Fruit fly (Drosophila melanogaster): Measurements from ENCODE around the gene CG3156.

CG3156 gene

DNA sequence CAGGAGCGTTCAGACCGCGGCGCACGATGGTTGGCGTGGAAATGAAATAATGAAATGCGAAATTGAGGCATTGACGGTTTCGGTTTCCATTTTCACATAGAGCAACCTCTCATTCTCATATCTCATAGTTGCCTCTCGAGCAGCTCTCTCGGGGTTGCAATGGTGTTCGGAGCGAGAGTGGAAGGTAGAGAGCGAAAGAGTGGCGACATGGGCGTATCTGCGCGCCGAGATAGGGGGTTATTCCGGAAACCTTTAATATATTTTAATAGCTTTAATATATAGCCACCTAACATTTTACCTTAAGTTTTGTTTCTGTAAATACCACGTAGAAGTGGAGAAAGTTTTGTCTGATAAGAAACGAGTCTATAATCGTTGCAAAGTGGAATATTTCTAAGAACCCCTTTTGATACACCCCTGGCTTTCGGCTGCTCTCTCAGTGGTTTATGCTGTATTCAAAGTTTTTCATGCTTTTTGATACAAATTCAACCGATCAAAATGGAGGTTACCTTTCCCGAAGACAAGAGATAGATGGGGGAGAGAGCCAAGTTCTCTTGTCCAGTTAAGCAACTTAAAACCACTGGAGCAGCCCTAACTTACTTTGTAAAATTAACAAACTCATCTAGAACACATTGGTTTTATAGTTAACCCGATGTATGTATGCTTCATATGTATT lies 35.6 kb downstream of the CG3156 start, which contains the start of gene elav (continued):
- TF ChIP-seq CG6272 (GFP tag; IDR thresholded peaks at IDR 0.05): peak; percentile 96
- TF ChIP-seq CG7745 (tag; optimal IDR thresholded peaks at IDR 0.05): peak; percentile 86
- TF ChIP-seq CG17802 (tag; optimal IDR thresholded peaks at IDR 0.05): peak; percentile 86
- peak; percentile 94 for TF ChIP-seq CG4617 (GFP tag; optimal IDR thresholded peaks at IDR 0.05; ENCODE audit: borderline replicate concordance)
- peak; percentile 95 for TF ChIP-seq psq (GFP tag; optimal IDR thresholded peaks at IDR 0.05)
- TF ChIP-seq Meics (GFP tag; optimal IDR thresholded peaks at IDR 0.05): peak; percentile 99
- TF ChIP-seq pfk (GFP tag; optimal IDR thresholded peaks at IDR 0.05): peak; percentile 78
- peak; percentile 100 for TF ChIP-seq Fer1 (GFP tag; optimal IDR thresholded peaks at IDR 0.05)
- TF ChIP-seq CG17361 (GFP tag; IDR thresholded peaks at IDR 0.05): peak; percentile 98
- peak; percentile 99 for TF ChIP-seq Hmr (GFP tag; optimal IDR thresholded peaks at IDR 0.05)
- TF ChIP-seq CG10565 (GFP tag; optimal IDR thresholded peaks at IDR 0.05): peak; percentile 75
- TF ChIP-seq trem (tag; optimal IDR thresholded peaks at IDR 0.05): peak; percentile 96
- TF ChIP-seq crp (GFP tag; optimal IDR thresholded peaks at IDR 0.05): peak in 1 of 2 experiments; percentile 71
- TF ChIP-seq sd (tag; optimal IDR thresholded peaks at IDR 0.05): peak; percentile 94
- TF ChIP-seq nerfin-2 (GFP tag; IDR thresholded peaks at IDR 0.05; ENCODE audit: partially characterized antibody): no peak
- TF ChIP-seq CG11696 (GFP tag; IDR thresholded peaks at IDR 0.05): peak; percentile 92
- TF ChIP-seq Taf1 (GFP tag; IDR thresholded peaks at IDR 0.05): peak; percentile 96
- peak; percentile 98 for TF ChIP-seq dpn (GFP tag; optimal IDR thresholded peaks at IDR 0.05)
- TF ChIP-seq da (GFP tag; optimal IDR thresholded peaks at IDR 0.05): peak; percentile 67
- TF ChIP-seq ci (GFP tag; IDR thresholded peaks at IDR 0.05): peak; percentile 98
- peak; percentile 87 for TF ChIP-seq CG9876 (GFP tag; optimal IDR thresholded peaks at IDR 0.05)
- peak; percentile 89 for TF ChIP-seq Jarid2 (GFP tag; optimal IDR thresholded peaks at IDR 0.05)
- peak; percentile 99 for TF ChIP-seq CoRest (tag; optimal IDR thresholded peaks at IDR 0.05)
- peak; percentile 96 for TF ChIP-seq CG3407 (GFP tag; optimal IDR thresholded peaks at IDR 0.05)
- peak; percentile 99 for TF ChIP-seq CG11695 (GFP tag; IDR thresholded peaks at IDR 0.05)
- TF ChIP-seq inv (GFP tag; IDR thresholded peaks at IDR 0.05; ENCODE audit: partially characterized antibody): no peak
- TF ChIP-seq corto (GFP tag; optimal IDR thresholded peaks at IDR 0.05): peak; percentile 94
- TF ChIP-seq maf-S (GFP tag; optimal IDR thresholded peaks at IDR 0.05): peak; percentile 96
- TF ChIP-seq CG8765 (GFP tag; IDR thresholded peaks at IDR 0.05): peak; percentile 97
- TF ChIP-seq MBD-R2 (GFP tag; IDR thresholded peaks at IDR 0.05): peak; percentile 98
- peak; percentile 94 for TF ChIP-seq CG9437 (GFP tag; optimal IDR thresholded peaks at IDR 0.05)
- TF ChIP-seq CG15514 (GFP tag; optimal IDR thresholded peaks at IDR 0.05): peak; percentile 94
- peak; percentile 98 for TF ChIP-seq so (GFP tag; IDR thresholded peaks at IDR 0.05)
- peak; percentile 62 for TF ChIP-seq MESR4 (GFP tag; optimal IDR thresholded peaks at IDR 0.05)
- TF ChIP-seq Hmx (GFP tag; optimal IDR thresholded peaks at IDR 0.05): peak; percentile 93
- peak; percentile 99 for TF ChIP-seq Atf6 (GFP tag; IDR thresholded peaks at IDR 0.05)
- peak; percentile 98 for TF ChIP-seq nom (GFP tag; optimal IDR thresholded peaks at IDR 0.05)
- TF ChIP-seq CG14014 (GFP tag; IDR thresholded peaks at IDR 0.05): peak; percentile 99
- no peak for TF ChIP-seq bbx (GFP tag; IDR thresholded peaks at IDR 0.05; ENCODE audit: partially characterized antibody)
- TF ChIP-seq lilli (GFP tag; optimal IDR thresholded peaks at IDR 0.05): peak; percentile 99
- no peak for TF ChIP-seq sc (optimal IDR thresholded peaks at IDR 0.05)
- peak; percentile 97 for TF ChIP-seq sc (GFP tag; optimal IDR thresholded peaks at IDR 0.05)
- TF ChIP-seq Atf-2 (GFP tag; optimal IDR thresholded peaks at IDR 0.05): peak; percentile 96
- peak; percentile 23; the same call in 1 of the 2 replicates for TF ChIP-seq hbn (GFP tag; IDR thresholded peaks at IDR 0.05; ENCODE audit: partially characterized antibody)
- peak; percentile 96 for TF ChIP-seq bowl (GFP tag; IDR thresholded peaks at IDR 0.05)
- peak; percentile 96 for TF ChIP-seq peb (GFP tag; IDR thresholded peaks at IDR 0.05)
- peak; percentile 97 for TF ChIP-seq CG10366 (GFP tag; IDR thresholded peaks at IDR 0.05)
- TF ChIP-seq disco-r (GFP tag; optimal IDR thresholded peaks at IDR 0.05): peak; percentile 89
- peak; percentile 96 for TF ChIP-seq CG1647 (GFP tag; optimal IDR thresholded peaks at IDR 0.05)

Measured in whole organism, embryonic.